Worm (Caenorhabditis elegans): ENCODE measurements around the gene cutl-1.
"Not testable (repeated sequence)": the region's sequence is repeated elsewhere in the genome, so short reads cannot be mapped to it uniquely, and the experiment has no call there.

Gene cutl-1

DNA sequence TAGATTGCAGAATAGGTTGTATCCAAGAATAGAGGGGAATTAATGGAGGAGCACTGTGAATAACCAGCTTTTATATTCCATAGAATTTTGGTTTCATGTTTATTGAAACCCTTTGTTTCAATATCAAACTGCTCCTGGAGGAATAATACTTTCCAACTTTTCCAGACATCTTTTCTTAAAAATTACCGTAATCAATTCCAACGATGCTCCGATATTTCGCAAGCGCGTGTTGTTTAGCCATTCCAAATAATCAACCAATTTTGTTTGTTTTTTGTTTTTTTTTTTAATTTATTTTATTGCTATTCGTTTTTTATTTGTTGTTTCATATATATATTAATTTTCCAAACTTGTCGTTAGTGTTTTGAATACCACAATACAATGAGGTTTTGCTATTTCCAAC, at the start of gene cutl-1:
Gene cutl-1, minus strand, starts transcription at position 83 of the 400 bp plus-strand sequence.
- TF ChIP-seq lsy-2 (tag; optimal IDR thresholded peaks at IDR 0.05) (peak in 1 of 2 experiments; percentile 32), R02D3.7 (tag; optimal IDR thresholded peaks at IDR 0.05) (no peak)

- TF ChIP-seq C34F6.9 (tag; optimal IDR thresholded peaks at IDR 0.05) (no peak), nhr-23 (tag; optimal IDR thresholded peaks at IDR 0.05) (no peak), nhr-77 (tag; optimal IDR thresholded peaks at IDR 0.05) (no peak), ceh-16 (tag; optimal IDR thresholded peaks at IDR 0.05) (no peak), dmd-4 (tag; optimal IDR thresholded peaks at IDR 0.05) (no peak), R02D3.7 (tag; optimal IDR thresholded peaks at IDR 0.05) (no peak), lin-39 (tag; optimal IDR thresholded peaks at IDR 0.05) (no peak), elt-1 (tag; optimal IDR thresholded peaks at IDR 0.05) (no peak)
Observed at ce11 chrV:13455448-13455847, 49.5 kb upstream of the cutl-1 start, which contains the start of gene lurp-3. Gene lurp-3 (plus strand): TSS chrV:13455748.

ce11 chrV:13453334-13453733, 47.4 kb upstream of the cutl-1 start, which contains the start of gene lurp-2:
Gene lurp-2 (plus strand): TSS chrV:13453634.
- TF ChIP-seq ZK546.5 (tag; optimal IDR thresholded peaks at IDR 0.05) (no peak), crh-2 (tag; optimal IDR thresholded peaks at IDR 0.05) (no peak), egl-27 (tag; optimal IDR thresholded peaks at IDR 0.05) (no peak), nhr-77 (tag; optimal IDR thresholded peaks at IDR 0.05) (no peak), lin-13 (GFP tag; optimal IDR thresholded peaks at IDR 0.05) (no peak), unc-39 (tag; optimal IDR thresholded peaks at IDR 0.05) (no peak), sem-4 (tag; optimal IDR thresholded peaks at IDR 0.05) (no peak), R02D3.7 (tag; optimal IDR thresholded peaks at IDR 0.05) (no peak), ztf-1 (GFP tag; conservative IDR thresholded peaks at IDR 0.05) (no peak), alr-1 (tag; optimal IDR thresholded peaks at IDR 0.05) (no peak), mdl-1 (tag; optimal IDR thresholded peaks at IDR 0.05) (no peak), lsy-2 (tag; optimal IDR thresholded peaks at IDR 0.05) (no peak), dmd-4 (tag; optimal IDR thresholded peaks at IDR 0.05) (no peak), F13H6.1 (tag; optimal IDR thresholded peaks at IDR 0.05) (no peak), fos-1 (tag; optimal IDR thresholded peaks at IDR 0.05) (no peak)

ce11 chrV:13445229-13445949, 39.5 kb upstream of the cutl-1 start, which contains the start of gene Y2H9A.4:
Gene Y2H9A.4 (plus strand): TSS chrV:13445899.
- TF ChIP-seq F13H6.1 (tag; optimal IDR thresholded peaks at IDR 0.05): no peak
- TF ChIP-seq fos-1 (tag; optimal IDR thresholded peaks at IDR 0.05): peak; percentile 53
- peak; percentile 31 for TF ChIP-seq nhr-25 (tag; optimal IDR thresholded peaks at IDR 0.05)
- peak; percentile 23 for TF ChIP-seq C34F6.9 (tag; optimal IDR thresholded peaks at IDR 0.05)
- no peak for TF ChIP-seq peb-1 (tag; optimal IDR thresholded peaks at IDR 0.05)
- TF ChIP-seq crh-2 (tag; optimal IDR thresholded peaks at IDR 0.05): peak; percentile 56
- peak; percentile 28 for TF ChIP-seq mab-5 (tag; optimal IDR thresholded peaks at IDR 0.05)

ce11 chrV:13443535-13443934, 37.6 kb upstream of the cutl-1 start, which contains the start of gene Y2H9A.6:
Gene Y2H9A.6 (plus strand): TSS chrV:13443835.
- TF ChIP-seq alr-1, skn-1, nhr-11 (tag; optimal IDR thresholded peaks at IDR 0.05): not testable (repeated sequence)

- TF ChIP-seq snpc-4 (tag; optimal IDR thresholded peaks at IDR 0.05) (no peak), fos-1 (tag; optimal IDR thresholded peaks at IDR 0.05) (no peak), nhr-129 (tag; optimal IDR thresholded peaks at IDR 0.05) (no peak), skn-1 (tag; optimal IDR thresholded peaks at IDR 0.05) (no peak), aly-2 (tag; optimal IDR thresholded peaks at IDR 0.05) (no peak), lsy-2 (tag; optimal IDR thresholded peaks at IDR 0.05) (no peak), nhr-11 (tag; optimal IDR thresholded peaks at IDR 0.05) (no peak), F13H6.1 (tag; optimal IDR thresholded peaks at IDR 0.05) (no peak), nhr-25 (tag; optimal IDR thresholded peaks at IDR 0.05) (no peak)
Observed at ce11 chrV:13442819-13443218, 36.9 kb upstream of the cutl-1 start.

DNA sequence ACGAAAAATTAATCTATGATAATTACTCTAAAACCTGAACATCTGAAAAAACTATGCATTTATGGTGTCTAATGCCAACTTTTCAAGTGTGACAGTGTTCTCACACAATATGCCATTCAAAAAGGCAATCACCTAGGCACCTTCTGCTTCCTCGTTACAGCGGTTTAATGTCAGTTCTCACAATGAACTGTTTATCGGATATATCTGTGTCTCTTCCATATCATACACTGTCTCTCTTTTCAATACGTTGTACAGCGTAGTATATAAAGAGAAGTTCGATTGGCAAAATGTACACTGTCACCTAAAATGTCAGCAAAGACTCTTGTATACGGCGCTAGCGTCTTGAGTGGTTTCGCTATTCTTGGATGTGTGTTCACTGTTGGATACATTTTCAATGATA, 35.7 kb upstream of the cutl-1 start, which contains the start of gene col-162:
Gene col-162, plus strand, starts transcription at position 301 of the 400 bp plus-strand sequence.
- TF ChIP-seq crh-2 (tag; optimal IDR thresholded peaks at IDR 0.05): no peak
- no peak for TF ChIP-seq ceh-16 (tag; optimal IDR thresholded peaks at IDR 0.05)
- TF ChIP-seq gmeb-1 (tag; optimal IDR thresholded peaks at IDR 0.05): no peak
- TF ChIP-seq nhr-129 (tag; optimal IDR thresholded peaks at IDR 0.05): no peak
- no peak for TF ChIP-seq nhr-23 (tag; optimal IDR thresholded peaks at IDR 0.05)
- TF ChIP-seq nhr-21 (tag; optimal IDR thresholded peaks at IDR 0.05): no peak
- no peak for TF ChIP-seq lin-13 (GFP tag; optimal IDR thresholded peaks at IDR 0.05)
- TF ChIP-seq snpc-4 (tag; optimal IDR thresholded peaks at IDR 0.05): no peak
- TF ChIP-seq sma-3 (GFP tag; optimal IDR thresholded peaks at IDR 0.05): no peak
- TF ChIP-seq alr-1 (tag; optimal IDR thresholded peaks at IDR 0.05): no peak
- no peak for TF ChIP-seq C34F6.9 (tag; optimal IDR thresholded peaks at IDR 0.05)
- no peak for TF ChIP-seq nhr-25 (tag; optimal IDR thresholded peaks at IDR 0.05)
- TF ChIP-seq elt-3 (tag; optimal IDR thresholded peaks at IDR 0.05): no peak
- TF ChIP-seq ama-1 (optimal IDR thresholded peaks at IDR 0.05): no peak

Measured in whole organism, L2 larva.